Worm (Caenorhabditis elegans) whole organism, late embryonic: Measurements from ENCODE around the gene sra-11.
"Not testable (repeated sequence)": the region's sequence is repeated elsewhere in the genome, so short reads cannot be mapped to it uniquely, and the experiment has no call there.

ENCODE experiments used
- F13H6.1 ChIP-seq: sonication (generic microtip); optimal IDR thresholded peaks from 2 replicates; lab custom pipeline; 2016; ENCODE audit warnings: missing genetic modification characterization, missing compliant biosample characterization
- K02D7.2 ChIP-seq: sonication (generic microtip); optimal IDR thresholded peaks from 2 replicates; lab custom pipeline; 2017; ENCODE audit warnings: mild to moderate bottlenecking, missing genetic modification characterization, missing compliant biosample characterization
- K09A11.1 ChIP-seq: sonication (generic microtip); optimal IDR thresholded peaks from 2 replicates; lab custom pipeline; 2017; ENCODE audit warnings: antibody characterized with exemption, mild to moderate bottlenecking, missing genetic modification characterization, missing compliant biosample characterization; ENCODE audit not compliant: insufficient read depth
- Y22D7AL.16 ChIP-seq: sonication (generic microtip); optimal IDR thresholded peaks from 2 replicates; lab custom pipeline; 2016; ENCODE audit warnings: missing genetic modification characterization, missing compliant biosample characterization
- ahr-1 ChIP-seq: sonication (generic microtip); optimal IDR thresholded peaks from 2 replicates; lab custom pipeline; 2016; ENCODE audit warnings: missing genetic modification characterization, missing compliant biosample characterization
- ceh-22 ChIP-seq: sonication (generic microtip); optimal IDR thresholded peaks from 2 replicates; lab custom pipeline; 2017; ENCODE audit warnings: missing biosample characterization, missing genetic modification characterization
- ceh-24 ChIP-seq: sonication (generic microtip); optimal IDR thresholded peaks from 2 replicates; lab custom pipeline; 2016; ENCODE audit warnings: mild to moderate bottlenecking, missing genetic modification characterization, missing compliant biosample characterization
- ceh-30 ChIP-seq: fragments of 150-350 bp; optimal IDR thresholded peaks from 2 replicates; lab custom pipeline; 2014; ENCODE audit warnings: missing biosample characterization, missing genetic modification characterization
- ceh-34 ChIP-seq: sonication (generic microtip); optimal IDR thresholded peaks from 2 replicates; lab custom pipeline; 2016; ENCODE audit warnings: mild to moderate bottlenecking, missing genetic modification characterization, missing compliant biosample characterization
- dmd-4 ChIP-seq: sonication (generic microtip); optimal IDR thresholded peaks from 2 replicates; lab custom pipeline; 2016; ENCODE audit warnings: borderline replicate concordance, missing genetic modification characterization, missing compliant biosample characterization
- elt-2 ChIP-seq: sonication (generic microtip); optimal IDR thresholded peaks from 2 replicates; lab custom pipeline; 2016; ENCODE audit warnings: missing genetic modification reagents, missing genetic modification characterization, missing compliant biosample characterization
- fax-1 ChIP-seq: sonication (generic microtip); optimal IDR thresholded peaks from 2 replicates; lab custom pipeline; 2016; ENCODE audit warnings: missing genotype, missing genetic modification characterization, missing compliant biosample characterization
- fkh-6 ChIP-seq: sonication (generic microtip); optimal IDR thresholded peaks from 2 replicates; lab custom pipeline; 2016; ENCODE audit warnings: missing genetic modification characterization, missing compliant biosample characterization
- hlh-6 ChIP-seq: sonication (generic microtip); optimal IDR thresholded peaks from 2 replicates; lab custom pipeline; 2016; ENCODE audit warnings: missing genotype, missing genetic modification characterization, missing compliant biosample characterization
- hlh-8 ChIP-seq: sonication (generic microtip); optimal IDR thresholded peaks from 2 replicates; lab custom pipeline; 2016; ENCODE audit warnings: missing genotype, missing genetic modification characterization, missing compliant biosample characterization
- lin-11 ChIP-seq: fragments of 200-800 bp; sonication (Bioruptor generic); optimal IDR thresholded peaks from 2 replicates; lab custom pipeline; 2018; ENCODE audit warnings: mild to moderate bottlenecking, missing genetic modification characterization, missing compliant biosample characterization
- mec-3 ChIP-seq: sonication (generic microtip); optimal IDR thresholded peaks from 2 replicates; lab custom pipeline; 2016; ENCODE audit warnings: borderline replicate concordance, missing genetic modification characterization, missing compliant biosample characterization
- nfya-1 ChIP-seq: sonication (generic microtip); optimal IDR thresholded peaks from 2 replicates; lab custom pipeline; 2017; ENCODE audit warnings: missing genetic modification characterization, mild to moderate bottlenecking, missing compliant biosample characterization, antibody characterized with exemption, moderate library complexity
- pag-3 ChIP-seq: sonication (generic microtip); optimal IDR thresholded peaks from 2 replicates; lab custom pipeline; 2016; ENCODE audit warnings: missing compliant biosample characterization, missing genetic modification characterization, borderline replicate concordance
- pat-9 ChIP-seq: fragments of 200-800 bp; sonication (Bioruptor generic); optimal IDR thresholded peaks from 2 replicates; lab custom pipeline; 2018; ENCODE audit warnings: mild to moderate bottlenecking, missing genetic modification characterization, moderate library complexity, missing compliant biosample characterization
- pros-1 ChIP-seq: fragments of 150-350 bp; optimal IDR thresholded peaks from 2 replicates; lab custom pipeline; 2014; ENCODE audit warnings: missing biosample characterization, missing genetic modification reagents, missing genetic modification characterization
- ref-2 ChIP-seq: sonication (generic microtip); optimal IDR thresholded peaks from 2 replicates; lab custom pipeline; 2016; ENCODE audit warnings: missing genetic modification characterization, missing compliant biosample characterization
- sox-2 ChIP-seq: fragments of 200-800 bp; sonication (Bioruptor generic); IDR thresholded peaks from 2 replicates; pipeline ENCODE4 v1.3.6; 2022; ENCODE audit warnings: missing genetic modification reagents, missing genetic modification characterization, missing compliant biosample characterization
- syd-9 ChIP-seq: sonication (generic microtip); optimal IDR thresholded peaks from 2 replicates; lab custom pipeline; 2016; ENCODE audit warnings: mild to moderate bottlenecking, missing genetic modification characterization, moderate library complexity, missing compliant biosample characterization
- tbx-7 ChIP-seq: sonication (generic microtip); optimal IDR thresholded peaks from 2 replicates; lab custom pipeline; 2016; ENCODE audit warnings: missing genotype, missing genetic modification characterization, missing compliant biosample characterization
- ttx-3 ChIP-seq: sonication (generic microtip); optimal IDR thresholded peaks from 2 replicates; lab custom pipeline; 2016; ENCODE audit warnings: missing genetic modification reagents, missing genetic modification characterization, missing compliant biosample characterization
- unc-3 ChIP-seq, 2 experiments: fragments of 200-800 bp in 1 of 2; sonication (Bioruptor generic) in 1 of 2; sonication (generic microtip) in 1 of 2; conservative IDR thresholded peaks in 1 of 2; optimal IDR thresholded peaks in 1 of 2; 2 replicates each; pipeline versions ENCODE4 v1.3.6 to Lab custom; 2016 to 2022; ENCODE audit warnings: missing compliant biosample characterization in 2 of 2, missing genetic modification characterization in 2 of 2, missing genetic modification reagents in 1 of 2
- unc-86 ChIP-seq: sonication (generic microtip); optimal IDR thresholded peaks from 2 replicates; lab custom pipeline; 2016; ENCODE audit warnings: missing genetic modification characterization, missing compliant biosample characterization
- zip-5 ChIP-seq: sonication (generic microtip); optimal IDR thresholded peaks from 2 replicates; lab custom pipeline; 2016; ENCODE audit warnings: missing genetic modification characterization, missing compliant biosample characterization

Gene sra-11

DNA sequence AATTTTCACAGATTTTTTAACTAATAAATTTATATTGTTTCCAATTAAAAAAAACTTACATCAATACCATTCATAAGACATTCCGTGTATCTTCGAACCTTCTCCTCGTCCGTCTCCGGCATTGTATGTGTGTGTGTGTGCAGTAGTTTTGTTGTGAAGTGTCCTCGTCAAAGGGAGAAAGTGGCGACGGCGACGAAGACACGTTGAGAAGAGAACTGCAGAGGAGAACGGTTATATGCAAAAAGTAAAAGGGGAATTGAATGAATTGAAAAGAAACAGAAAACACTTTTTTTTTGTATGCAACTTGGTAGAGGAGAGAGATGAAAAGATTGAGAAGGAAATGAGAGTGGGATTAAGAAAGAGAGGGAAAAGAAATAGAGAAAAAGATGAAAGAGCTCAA, 35.3 kb upstream of the sra-11 start:
- TF ChIP-seq mec-3 (tag; lab: Kevin White, UChicago), result no peak
- TF ChIP-seq nfya-1 (tag; lab: Kevin White, UChicago), result no peak
- no peak for TF ChIP-seq tbx-7
- TF ChIP-seq ref-2 (tag; lab: Kevin White, UChicago), result peak; percentile 6

DNA sequence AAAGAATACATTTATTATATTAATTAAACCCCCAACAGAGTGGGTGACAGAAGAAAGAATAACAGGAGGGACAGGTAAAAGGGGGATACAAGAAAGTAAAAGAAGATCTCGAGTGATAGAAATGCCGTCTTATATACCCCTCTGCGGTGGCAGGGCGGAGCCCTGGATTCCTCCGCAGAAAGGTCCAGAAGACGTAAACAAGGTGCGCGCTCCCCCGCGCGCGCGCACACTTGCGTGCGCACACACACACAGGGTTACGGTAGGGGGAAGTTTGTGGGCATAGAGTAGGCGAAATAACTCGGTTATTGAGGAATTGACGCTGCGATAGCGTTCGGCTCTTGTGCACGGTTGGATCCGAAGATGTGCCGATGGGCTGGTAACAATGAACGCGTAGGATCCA, 31.8 kb upstream of the sra-11 start, which contains the start of gene R03D7.15:
Gene R03D7.15 (plus strand): TSS at position 299 of the 400 bp plus-strand sequence.
- TF ChIP-seq ceh-24, syd-9, fax-1 (tag; lab: Kevin White, UChicago): not testable (repeated sequence)

DNA sequence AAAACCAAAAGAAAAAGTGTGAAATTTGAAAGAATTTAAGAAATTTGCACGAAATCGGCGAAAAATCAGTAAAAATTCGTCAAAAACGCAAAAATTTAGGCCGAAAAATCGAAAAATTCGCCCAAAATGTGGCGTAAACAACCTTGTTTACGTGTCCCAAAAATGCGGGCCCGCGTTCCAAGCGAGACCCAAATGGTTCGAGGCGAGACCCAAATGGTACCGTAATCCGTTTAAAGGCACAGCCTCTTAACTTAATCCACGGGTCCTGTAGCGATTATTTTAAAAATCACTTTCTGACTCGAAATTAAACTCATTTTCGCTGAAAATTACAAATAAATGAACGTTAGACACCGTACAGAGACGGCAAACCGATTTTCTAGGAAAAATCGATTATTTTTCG, 25.2 kb upstream of the sra-11 start:
- TF ChIP-seq elt-2 (tag; lab: Kevin White, UChicago) (no peak), lin-11 (no peak), pag-3 (no peak)

DNA sequence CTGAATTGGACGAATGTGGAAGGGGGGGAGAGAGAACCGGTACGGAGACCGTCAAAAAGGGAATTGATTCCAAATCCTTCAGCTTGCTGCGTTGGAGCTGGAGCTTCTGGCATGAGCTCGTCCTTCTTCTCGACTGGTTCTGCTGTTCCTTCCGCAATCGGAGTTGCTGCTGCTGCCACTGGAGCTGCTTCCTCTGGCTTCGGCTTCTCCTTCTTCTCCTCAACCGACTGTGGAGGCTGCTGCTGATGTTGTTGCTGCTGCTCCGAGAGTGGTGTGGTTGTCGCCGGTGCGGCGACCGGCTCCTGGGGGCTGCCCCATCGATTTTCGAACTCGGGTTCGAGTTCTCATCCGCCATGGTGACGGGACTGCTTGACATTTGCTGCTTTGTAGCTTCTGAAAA, 24.7 kb upstream of the sra-11 start, which contains the start of gene R03D7.2:
Gene R03D7.2 (minus strand): TSS at position 399 of the 400 bp plus-strand sequence.
- TF ChIP-seq hlh-6 (tag; lab: Kevin White, UChicago) (no peak), sox-2 (no peak), pag-3 (no peak), dmd-4 (tag; lab: Kevin White, UChicago) (no peak), fkh-6 (no peak), syd-9 (tag; lab: Kevin White, UChicago) (no peak), pat-9 (tag; lab: Kevin White, UChicago) (no peak), ceh-34 (tag; lab: Kevin White, UChicago) (no peak), ceh-30 (tag; lab: Kevin White, UChicago) (no peak), K09A11.1 (tag; lab: Kevin White, UChicago) (no peak)

DNA sequence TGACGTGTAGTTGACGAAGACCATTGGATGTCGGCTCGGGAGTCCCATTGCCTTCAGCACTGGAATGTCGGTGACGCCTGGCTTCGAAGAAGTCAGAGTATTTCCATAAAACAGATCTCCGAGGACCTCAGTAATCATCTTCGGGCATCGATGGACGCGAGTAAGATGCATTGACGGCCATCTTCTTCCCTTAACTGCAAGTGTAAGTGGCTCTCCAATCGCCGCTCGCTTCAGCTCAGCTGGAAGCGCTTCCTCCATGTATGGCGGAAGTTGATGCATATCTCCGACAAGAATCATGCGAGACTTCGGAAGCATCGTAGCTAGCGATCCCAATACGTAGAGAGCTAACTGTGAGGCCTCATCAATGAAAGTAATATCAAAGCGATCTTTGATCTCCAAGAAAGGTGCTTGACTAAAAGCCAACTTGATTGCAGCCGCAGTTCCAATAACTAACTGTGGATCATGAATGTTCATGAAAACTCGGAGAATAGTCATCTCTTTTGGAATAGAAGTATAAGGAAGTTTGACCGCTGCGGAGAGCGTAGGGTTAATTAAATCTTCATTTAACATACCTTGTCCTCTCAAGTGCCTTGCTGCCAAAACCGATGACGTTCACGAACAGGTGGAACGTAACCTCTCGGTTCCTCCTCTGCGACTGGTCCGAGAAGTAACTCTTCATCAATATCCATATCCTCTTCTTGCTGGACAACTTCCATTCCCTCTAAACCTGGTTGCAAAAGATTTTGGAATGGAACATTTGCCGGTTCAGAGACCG, 24.0 kb upstream of the sra-11 start:
- no peak for TF ChIP-seq F13H6.1 (tag; lab: Kevin White, UChicago)
- TF ChIP-seq syd-9 (tag; lab: Kevin White, UChicago), result no peak

DNA sequence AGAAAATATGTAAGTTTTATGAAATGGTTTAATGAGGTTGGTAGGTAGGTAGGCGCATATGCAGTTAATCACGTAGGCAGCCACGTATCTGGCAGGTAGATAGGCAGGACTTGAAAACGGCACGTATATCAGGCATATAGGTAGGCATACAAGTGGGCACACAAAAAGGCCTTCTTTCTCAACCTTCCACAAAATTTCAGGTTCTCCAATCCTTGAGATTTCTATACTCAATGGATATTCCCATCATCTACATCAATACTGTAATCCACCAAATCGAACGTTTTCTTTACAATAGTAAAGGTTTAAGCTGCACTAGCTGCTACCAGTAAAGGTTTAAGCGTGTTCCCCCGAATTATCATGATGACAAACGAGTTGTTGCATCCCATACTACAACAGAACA, 22.2 kb upstream of the sra-11 start:
- TF ChIP-seq ceh-22 (tag; lab: Kevin White, UChicago), result no peak
- TF ChIP-seq zip-5 (tag; lab: Kevin White, UChicago), result no peak
- TF ChIP-seq pros-1 (tag; lab: Kevin White, UChicago), result no peak
- no peak for TF ChIP-seq hlh-8
- TF ChIP-seq K02D7.2 (tag; lab: Kevin White, UChicago), result no peak
- no peak for TF ChIP-seq ahr-1 (tag; lab: Kevin White, UChicago)
- TF ChIP-seq unc-86, result no peak
- TF ChIP-seq ttx-3 (tag; lab: Kevin White, UChicago), result no peak
- no peak for TF ChIP-seq ceh-34 (tag; lab: Kevin White, UChicago)
- TF ChIP-seq unc-3 (GFP tag; conservative IDR thresholded peaks at IDR 0.05; lab: Robert Waterston, UW), result no peak
- TF ChIP-seq unc-3 (tag; optimal IDR thresholded peaks at IDR 0.05; lab: Kevin White, UChicago), result no peak
- no peak for TF ChIP-seq Y22D7AL.16 (tag; lab: Kevin White, UChicago)
